Fruit fly (Drosophila melanogaster) whole organism, embryonic: Measurements from ENCODE around the gene CG33939.

Experiments used
- Abd-B ChIP-seq: fragments of 200-800 bp; sonication (Bioruptor generic); optimal IDR thresholded peaks from 2 replicates; lab custom pipeline; 2018; ENCODE audit warnings: missing biosample characterization, mild to moderate bottlenecking, missing genetic modification characterization, moderate library complexity
- Aef1 ChIP-seq: fragments of 200-800 bp; sonication (Bioruptor generic); IDR thresholded peaks from 3 replicates; pipeline ENCODE4 v1.3.6; 2022; ENCODE audit warnings: missing biosample characterization, missing genetic modification characterization
- Asciz ChIP-seq: fragments of 200-800 bp; sonication (Bioruptor generic); optimal IDR thresholded peaks from 2 replicates; lab custom pipeline; 2017; ENCODE audit warnings: missing biosample characterization, mild to moderate bottlenecking, missing genetic modification characterization, missing genetic modification reagents
- BEAF-32 ChIP-seq: fragments of 200-800 bp; sonication (Bioruptor generic); optimal IDR thresholded peaks from 3 replicates; lab custom pipeline; 2017; ENCODE audit warnings: missing biosample characterization, missing genetic modification characterization, mild to moderate bottlenecking, moderate library complexity, missing genetic modification reagents
- Bgb ChIP-seq: fragments of 200-800 bp; sonication (Bioruptor generic); IDR thresholded peaks from 2 replicates; pipeline ENCODE4 v1.3.6; 2022; ENCODE audit warnings: missing biosample characterization, missing genetic modification characterization; ENCODE audit not compliant: partially characterized antibody
- Blimp-1 ChIP-seq: fragments of 200-800 bp; sonication (Bioruptor generic); optimal IDR thresholded peaks from 3 replicates; lab custom pipeline; 2018; ENCODE audit warnings: missing biosample characterization, missing genetic modification characterization, mild to moderate bottlenecking, moderate library complexity, missing genetic modification reagents
- CG10462 ChIP-seq: fragments of 200-800 bp; sonication (Bioruptor generic); optimal IDR thresholded peaks from 2 replicates; lab custom pipeline; 2016; ENCODE audit warnings: missing biosample characterization, missing genetic modification characterization
- CG10543 ChIP-seq: fragments of 200-800 bp; sonication (Bioruptor generic); optimal IDR thresholded peaks from 3 replicates; lab custom pipeline; 2017; ENCODE audit warnings: missing biosample characterization, mild to moderate bottlenecking, missing genetic modification characterization, moderate library complexity
- CG10654 ChIP-seq: fragments of 200-800 bp; sonication (Bioruptor generic); optimal IDR thresholded peaks from 2 replicates; lab custom pipeline; 2016; ENCODE audit warnings: missing biosample characterization, missing genetic modification characterization
- CG12071 ChIP-seq: fragments of 200-800 bp; sonication (Bioruptor generic); optimal IDR thresholded peaks from 3 replicates; lab custom pipeline; 2018; ENCODE audit warnings: missing biosample characterization, mild to moderate bottlenecking, missing genetic modification characterization
- CG14050 ChIP-seq: fragments of 200-800 bp; sonication (Bioruptor generic); IDR thresholded peaks from 3 replicates; pipeline ENCODE4 v1.3.6; 2022; ENCODE audit warnings: missing biosample characterization, missing genetic modification characterization
- CG17186 ChIP-seq: fragments of 200-800 bp; sonication (Bioruptor generic); optimal IDR thresholded peaks from 3 replicates; lab custom pipeline; 2017; ENCODE audit warnings: missing biosample characterization, missing genetic modification reagents, missing genetic modification characterization
- CG2678 ChIP-seq: fragments of 200-800 bp; sonication (Bioruptor generic); optimal IDR thresholded peaks from 3 replicates; lab custom pipeline; 2019; ENCODE audit warnings: missing biosample characterization, mild to moderate bottlenecking, missing genetic modification characterization, moderate library complexity
- CG3995 ChIP-seq: fragments of 200-800 bp; sonication (Bioruptor generic); optimal IDR thresholded peaks from 3 replicates; lab custom pipeline; 2016; ENCODE audit warnings: missing biosample characterization, missing genetic modification characterization
- CG4424 ChIP-seq: fragments of 200-800 bp; sonication (Bioruptor generic); optimal IDR thresholded peaks from 3 replicates; lab custom pipeline; 2016; ENCODE audit warnings: missing biosample characterization, missing genetic modification characterization
- CG7357 ChIP-seq: fragments of 200-800 bp; sonication (Bioruptor generic); IDR thresholded peaks from 3 replicates; pipeline ENCODE4 v1.3.6; 2022; ENCODE audit warnings: missing biosample characterization, missing genetic modification characterization
- CG7839 ChIP-seq: fragments of 200-800 bp; sonication (Bioruptor generic); optimal IDR thresholded peaks from 3 replicates; lab custom pipeline; 2018; ENCODE audit warnings: missing biosample characterization, mild to moderate bottlenecking, missing genetic modification characterization, moderate library complexity
- CG7928 ChIP-seq: fragments of 200-800 bp; sonication (Bioruptor generic); optimal IDR thresholded peaks from 2 replicates; lab custom pipeline; 2017; ENCODE audit warnings: missing biosample characterization, mild to moderate bottlenecking, missing genetic modification characterization
- CG8359 ChIP-seq: fragments of 200-800 bp; sonication (Bioruptor generic); optimal IDR thresholded peaks from 2 replicates; lab custom pipeline; 2017; ENCODE audit warnings: missing biosample characterization, mild to moderate bottlenecking, missing genetic modification characterization, borderline replicate concordance
- CG8478 ChIP-seq: fragments of >200 bp; optimal IDR thresholded peaks from 2 replicates; lab custom pipeline; 2018
- CG8765 ChIP-seq: fragments of 200-800 bp; sonication (Bioruptor generic); IDR thresholded peaks from 2 replicates; pipeline ENCODE4 v1.3.6; 2022; ENCODE audit warnings: missing biosample characterization, missing genetic modification characterization
- Camta ChIP-seq: fragments of 200-800 bp; sonication (Bioruptor generic); optimal IDR thresholded peaks from 2 replicates; lab custom pipeline; 2016; ENCODE audit warnings: missing biosample characterization, missing genetic modification characterization
- Deaf1 ChIP-seq: fragments of 200-800 bp; optimal IDR thresholded peaks from 3 replicates; lab custom pipeline; 2019; ENCODE audit warnings: missing biosample characterization, mild to moderate bottlenecking, missing genetic modification characterization, moderate library complexity
- HmgZ ChIP-seq: fragments of 200-800 bp; sonication (Bioruptor generic); optimal IDR thresholded peaks from 2 replicates; lab custom pipeline; 2018; ENCODE audit warnings: missing biosample characterization, mild to moderate bottlenecking, missing genetic modification characterization
- MBD-R2 ChIP-seq: fragments of 200-800 bp; sonication (Bioruptor generic); IDR thresholded peaks from 2 replicates; pipeline ENCODE4 v1.3.6; 2022; ENCODE audit warnings: missing biosample characterization, missing genetic modification characterization
- Myb ChIP-seq: fragments of 200-800 bp; sonication (Bioruptor generic); optimal IDR thresholded peaks from 2 replicates; lab custom pipeline; 2016; ENCODE audit warnings: missing biosample characterization, missing genetic modification characterization
- Pdp1 ChIP-seq, 2 experiments: fragments of 200-800 bp; sonication (Bioruptor generic); optimal IDR thresholded peaks; 3 replicates each; lab custom pipeline; 2016; ENCODE audit warnings: missing biosample characterization in 2 of 2, missing genetic modification characterization in 2 of 2, mild to moderate bottlenecking in 1 of 2, moderate library complexity in 1 of 2
- Sox102F ChIP-seq: fragments of 200-800 bp; sonication (Bioruptor generic); optimal IDR thresholded peaks from 2 replicates; lab custom pipeline; 2018; ENCODE audit warnings: missing biosample characterization, mild to moderate bottlenecking, missing genetic modification characterization, moderate library complexity
- Sry-β ChIP-seq: fragments of 200-800 bp; sonication (Bioruptor generic); optimal IDR thresholded peaks from 2 replicates; lab custom pipeline; 2018; ENCODE audit warnings: missing biosample characterization, mild to moderate bottlenecking, missing genetic modification characterization, moderate library complexity
- Sry-δ ChIP-seq: fragments of 200-800 bp; sonication (Bioruptor generic); optimal IDR thresholded peaks from 2 replicates; lab custom pipeline; 2016; ENCODE audit warnings: missing biosample characterization, missing genetic modification characterization
- bcd ChIP-seq: fragments of 200-800 bp; sonication (Bioruptor generic); optimal IDR thresholded peaks from 2 replicates; lab custom pipeline; 2017; ENCODE audit warnings: missing biosample characterization, mild to moderate bottlenecking, missing genetic modification characterization
- cas ChIP-seq: fragments of 200-800 bp; sonication (Bioruptor generic); IDR thresholded peaks from 2 replicates; pipeline ENCODE4 v1.3.6; 2022; ENCODE audit warnings: missing biosample characterization, missing genetic modification characterization
- dimm ChIP-seq: fragments of 200-800 bp; sonication (Bioruptor generic); IDR thresholded peaks from 2 replicates; pipeline ENCODE4 v1.3.6; 2022; ENCODE audit warnings: missing biosample characterization, missing genetic modification characterization
- eve ChIP-seq, 2 experiments: fragments of >200 bp; optimal IDR thresholded peaks; 2 replicates each; lab custom pipeline; 2017; ENCODE audit warnings: missing biosample characterization in 2 of 2, missing genetic modification characterization in 2 of 2
- gcm2 ChIP-seq: fragments of 200-800 bp; sonication (Bioruptor generic); optimal IDR thresholded peaks from 2 replicates; lab custom pipeline; 2016; ENCODE audit warnings: missing biosample characterization, missing genetic modification characterization
- gem ChIP-seq: fragments of 200-800 bp; sonication (Bioruptor generic); optimal IDR thresholded peaks from 2 replicates; lab custom pipeline; 2019; ENCODE audit warnings: missing biosample characterization, mild to moderate bottlenecking, missing genetic modification characterization, moderate library complexity
- grn ChIP-seq: fragments of 200-800 bp; sonication (Bioruptor generic); optimal IDR thresholded peaks from 3 replicates; lab custom pipeline; 2017; ENCODE audit warnings: missing biosample characterization, missing genetic modification characterization
- her ChIP-seq: fragments of 200-800 bp; sonication (Bioruptor generic); optimal IDR thresholded peaks from 2 replicates; lab custom pipeline; 2016; ENCODE audit warnings: missing biosample characterization, missing genetic modification characterization
- hkb ChIP-seq, 2 experiments: fragments of 200-800 bp in 1 of 2; fragments of >200 bp in 1 of 2; sonication (Bioruptor generic) in 1 of 2; IDR thresholded peaks in 1 of 2; optimal IDR thresholded peaks in 1 of 2; 2 replicates each; pipeline versions ENCODE4 v1.3.6 to Lab custom; 2017 to 2022; ENCODE audit warnings: missing biosample characterization in 1 of 2, missing genetic modification characterization in 1 of 2
- oc ChIP-seq: fragments of 200-800 bp; sonication (Bioruptor generic); optimal IDR thresholded peaks from 2 replicates; lab custom pipeline; 2018; ENCODE audit warnings: missing biosample characterization, mild to moderate bottlenecking, missing genetic modification characterization, moderate library complexity
- pan ChIP-seq, 4 experiments: fragments of >200 bp in 3 of 4; fragments of 200-800 bp in 1 of 4; sonication (Bioruptor generic) in 1 of 4; optimal IDR thresholded peaks in 3 of 4; IDR thresholded peaks in 1 of 4; 2 replicates each; pipeline versions ENCODE4 v1.3.6 to Lab custom; 2017 to 2022; ENCODE audit warnings: missing biosample characterization in 2 of 4, missing genetic modification characterization in 2 of 4, mixed read lengths in 1 of 4
- prd ChIP-seq, 3 experiments: fragments of >200 bp in 2 of 3; fragments of 200-800 bp in 1 of 3; sonication (Bioruptor generic) in 1 of 3; optimal IDR thresholded peaks in 2 of 3; IDR thresholded peaks in 1 of 3; 2 replicates in 2 of 3; 3 replicates in 1 of 3; pipeline versions ENCODE4 v1.3.6 to Lab custom; 2017 to 2022; ENCODE audit warnings: missing biosample characterization in 1 of 3, missing genetic modification characterization in 1 of 3
- row ChIP-seq: fragments of 200-800 bp; sonication (Bioruptor generic); IDR thresholded peaks from 3 replicates; pipeline ENCODE4 v1.3.6; 2022; ENCODE audit warnings: missing biosample characterization, missing genetic modification characterization
- sens ChIP-seq: fragments of 200-800 bp; sonication (Bioruptor generic); peaks from one replicate; lab custom pipeline; 2016; ENCODE audit warnings: missing biosample characterization, missing genetic modification characterization
- slbo ChIP-seq: fragments of 200-800 bp; sonication (Bioruptor generic); IDR thresholded peaks from 2 replicates; pipeline ENCODE4 v1.3.6; 2022; ENCODE audit warnings: missing biosample characterization, missing genetic modification characterization
- sna ChIP-seq: fragments of 200-800 bp; sonication (Bioruptor generic); IDR thresholded peaks from 2 replicates; pipeline ENCODE4 v1.3.6; 2022; ENCODE audit warnings: missing biosample characterization, missing genetic modification characterization; ENCODE audit not compliant: partially characterized antibody
- tap ChIP-seq: fragments of 200-800 bp; optimal IDR thresholded peaks from 3 replicates; lab custom pipeline; 2019; ENCODE audit warnings: missing biosample characterization, mild to moderate bottlenecking, missing genetic modification characterization, moderate library complexity
- usp ChIP-seq: fragments of >200 bp; optimal IDR thresholded peaks from 2 replicates; lab custom pipeline; 2017; ENCODE audit warnings: missing biosample characterization, missing genetic modification characterization
- zfh2 ChIP-seq: fragments of 200-800 bp; sonication (Bioruptor generic); optimal IDR thresholded peaks from 2 replicates; lab custom pipeline; 2016; ENCODE audit warnings: missing biosample characterization, missing genetic modification characterization

The CG33939 gene

DNA sequence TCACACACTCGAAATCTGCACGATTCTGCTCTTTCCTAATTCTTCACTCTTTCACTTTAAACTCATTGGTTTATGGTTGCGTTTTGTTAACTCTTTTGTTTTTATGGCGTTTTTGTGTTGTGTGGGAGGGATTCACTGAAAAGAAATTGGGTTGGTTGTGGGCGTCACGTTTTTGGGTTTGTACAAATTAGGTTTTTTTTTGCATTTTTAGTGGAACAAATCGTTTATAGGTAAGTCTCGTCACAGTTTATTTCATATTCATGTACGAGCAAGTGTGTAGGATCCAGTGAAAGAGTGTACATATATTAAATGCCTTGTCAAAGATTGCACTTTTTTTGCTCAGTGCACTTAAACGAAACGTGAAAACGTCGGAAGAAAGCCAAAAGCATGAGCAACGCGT, 10.0 kb downstream of the CG33939 start (continued):
- TF ChIP-seq Sry-δ (GFP tag; lab: Kevin White, UChicago), result no peak
- TF ChIP-seq CG10654 (GFP tag; lab: Kevin White, UChicago), result no peak
- peak; percentile 12 for TF ChIP-seq CG3995 (GFP tag; lab: Kevin White, UChicago)
- peak in 1 of 2 experiments; percentile 5 for TF ChIP-seq Pdp1 (GFP tag; optimal IDR thresholded peaks at IDR 0.05; lab: Kevin White, UChicago)
- peak; percentile 14 for TF ChIP-seq Myb (GFP tag; lab: Kevin White, UChicago)
- TF ChIP-seq CG17186, result no peak
- TF ChIP-seq row (GFP tag; lab: Robert Waterston, UW), result 0 out of 3 replicates have a peak, but pooled peaks have one; percentile 32
- no peak for TF ChIP-seq CG12071
- peak; percentile 6 for TF ChIP-seq zfh2 (GFP tag; lab: Kevin White, UChicago)
- peak in 1 of 2 experiments; percentile 89 for TF ChIP-seq eve (GFP tag; optimal IDR thresholded peaks at IDR 0.05; lab: Kevin White, UChicago)
- no peak for TF ChIP-seq hkb (optimal IDR thresholded peaks at IDR 0.05; lab: Kevin White, UChicago)
- TF ChIP-seq hkb (GFP tag; IDR thresholded peaks at IDR 0.05; lab: Robert Waterston, UW), result no peak
- peak; percentile 9 for TF ChIP-seq her (GFP tag; lab: Kevin White, UChicago)
- no peak for TF ChIP-seq slbo
- peak; percentile 53 for TF ChIP-seq gem (tag; lab: Kevin White, UChicago)
- TF ChIP-seq HmgZ, result no peak
- no peak for TF ChIP-seq CG7928 (GFP tag; lab: Kevin White, UChicago)
- TF ChIP-seq CG4424 (GFP tag; lab: Kevin White, UChicago), result peak; percentile 27
- TF ChIP-seq tap, result no peak
- TF ChIP-seq CG2678 (tag; lab: Kevin White, UChicago), result peak; percentile 41
- TF ChIP-seq prd (optimal IDR thresholded peaks at IDR 0.05; lab: Kevin White, UChicago), result no peak
- peak; percentile 43; the same call in 1 of the 3 replicates for TF ChIP-seq prd (GFP tag; IDR thresholded peaks at IDR 0.05; lab: Robert Waterston, UW)
- TF ChIP-seq Aef1 (GFP tag; lab: Robert Waterston, UW), result 0 out of 3 replicates have a peak, but pooled peaks have one; percentile 17

dm6 chrX:19163446-19163845, 11.3 kb downstream of the CG33939 start:
- TF ChIP-seq CG7357 (no peak), Abd-B (no peak), CG10462 (GFP tag; lab: Kevin White, UChicago) (no peak), Deaf1 (tag; lab: Kevin White, UChicago) (no peak), bcd (GFP tag; lab: Kevin White, UChicago) (no peak), CG7839 (no peak), sens (GFP tag; lab: Kevin White, UChicago) (peak; percentile 45), Sry-β (GFP tag; lab: Kevin White, UChicago) (no peak), pan (optimal IDR thresholded peaks at IDR 0.05; lab: Kevin White, UChicago) (no peak), pan (GFP tag; optimal IDR thresholded peaks at IDR 0.05 in 1 of 2, IDR thresholded peaks at IDR 0.05 in 1 of 2) (no peak), Bgb (GFP tag; lab: Robert Waterston, UW) (no peak), Blimp-1 (GFP tag; lab: Kevin White, UChicago) (peak; percentile 93), sna (GFP tag; lab: Robert Waterston, UW) (no peak), gcm2 (GFP tag; lab: Kevin White, UChicago) (no peak), CG8359 (GFP tag; lab: Kevin White, UChicago) (no peak), Camta (GFP tag; lab: Kevin White, UChicago) (no peak), CG8765 (GFP tag; lab: Robert Waterston, UW) (no peak), cas (GFP tag; lab: Robert Waterston, UW) (no peak), CG8478 (lab: Kevin White, UChicago) (no peak), Asciz (GFP tag; lab: Kevin White, UChicago) (no peak), CG10543 (GFP tag; lab: Kevin White, UChicago) (no peak), Sry-δ (GFP tag; lab: Kevin White, UChicago) (no peak), dimm (GFP tag; lab: Robert Waterston, UW) (no peak), MBD-R2 (GFP tag; lab: Robert Waterston, UW) (no peak), BEAF-32 (no peak), grn (GFP tag; lab: Kevin White, UChicago) (peak; percentile 13), CG14050 (no peak), oc (tag; lab: Kevin White, UChicago) (peak; percentile 41), Sox102F (no peak), usp (GFP tag; lab: Kevin White, UChicago) (no peak)
